Fruit fly (Drosophila melanogaster) whole organism, wandering third instar larva: Measurements from ENCODE around the gene nocte.

Source experiments
- Hr78 ChIP-seq: fragments of >200 bp; optimal IDR thresholded peaks from 2 replicates; lab custom pipeline; 2017; ENCODE audit warnings: missing biosample characterization, missing genetic modification characterization
- Hr83 ChIP-seq: fragments of 200-300 bp; sonication (Bioruptor generic); optimal IDR thresholded peaks from 2 replicates; lab custom pipeline; 2016; ENCODE audit warnings: missing biosample characterization, mild to moderate bottlenecking, missing genetic modification characterization, moderate library complexity; ENCODE audit not compliant: poor library complexity, severe bottlenecking
- woc ChIP-seq: sonication (Bioruptor generic); optimal IDR thresholded peaks from 2 replicates; lab custom pipeline; 2016; ENCODE audit warnings: missing biosample characterization, mild to moderate bottlenecking, missing genetic modification characterization

DNA sequence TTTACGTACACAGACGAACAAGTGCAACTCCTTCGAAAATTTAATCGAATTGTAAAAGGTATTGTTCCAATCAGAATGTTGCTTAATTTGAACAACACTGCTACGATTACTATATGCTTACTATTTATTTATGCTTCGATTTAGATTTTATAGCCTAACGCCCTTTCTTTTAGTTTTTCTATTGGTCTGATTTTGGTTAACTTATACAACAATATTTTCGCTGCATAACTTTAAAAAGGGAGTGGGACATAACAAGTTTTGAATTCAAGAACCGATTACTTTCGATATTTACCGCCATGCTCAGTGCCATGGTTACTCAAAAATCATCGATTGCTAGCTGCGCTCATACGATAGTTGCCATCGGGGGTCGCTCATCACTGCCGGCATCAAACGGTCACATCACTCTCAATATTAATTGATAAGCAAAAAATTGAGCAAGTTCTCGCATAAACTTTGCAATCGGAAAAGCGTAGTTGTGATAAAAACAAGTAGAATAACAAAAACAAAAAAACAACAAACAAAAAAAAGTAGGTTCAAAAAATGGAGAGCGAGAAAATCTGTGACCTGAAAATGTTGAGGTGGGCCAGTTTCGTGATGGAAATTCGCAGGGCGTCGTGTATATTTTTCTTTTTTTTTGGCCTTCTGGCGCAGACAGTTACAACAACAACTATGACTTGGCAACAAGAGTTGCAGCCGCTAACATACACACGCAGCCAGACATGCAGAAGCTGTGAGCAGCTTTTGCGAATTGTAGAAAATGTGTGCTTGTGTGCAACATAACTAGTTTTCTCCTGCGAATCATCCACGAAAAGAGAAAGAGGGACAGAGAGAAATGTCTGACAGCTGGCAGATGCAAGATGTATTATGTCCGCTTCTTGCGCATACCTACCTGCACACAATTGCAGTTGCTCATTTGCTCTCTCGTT is 4.2 kb upstream of the nocte start, which contains the start of the genes CG2887 and PPP4R2r:
- TF ChIP-seq Hr83 (no peak), Hr78 (GFP tag; lab: Kevin White, UChicago) (no peak), woc (GFP tag; lab: Kevin White, UChicago) (no peak)
